Fruit fly (Drosophila melanogaster) whole organism, wandering third instar larva: Measurements from ENCODE around the gene kek4.

ENCODE experiments used
- Abd-B ChIP-seq: fragments of >200 bp; optimal IDR thresholded peaks from 2 replicates; lab custom pipeline; 2017; ENCODE audit warnings: missing biosample characterization, missing genetic modification characterization
- CG32264 ChIP-seq: fragments of 200-800 bp; sonication (Bioruptor generic); optimal IDR thresholded peaks from 2 replicates; lab custom pipeline; 2016; ENCODE audit warnings: missing biosample characterization, missing genetic modification characterization
- CG9705 ChIP-seq: fragments of 200-800 bp; sonication (Bioruptor generic); optimal IDR thresholded peaks from 2 replicates; lab custom pipeline; 2018; ENCODE audit warnings: missing biosample characterization, mild to moderate bottlenecking, missing genetic modification characterization
- CrebA ChIP-seq: fragments of 200-800 bp; sonication (Bioruptor generic); optimal IDR thresholded peaks from 2 replicates; lab custom pipeline; 2016; ENCODE audit warnings: missing biosample characterization, mild to moderate bottlenecking, missing genetic modification characterization, borderline replicate concordance
- Dfd ChIP-seq: fragments of >200 bp; optimal IDR thresholded peaks from 2 replicates; lab custom pipeline; 2017; ENCODE audit warnings: missing biosample characterization, missing genetic modification characterization
- GATAd ChIP-seq: sonication (Bioruptor generic); optimal IDR thresholded peaks from 2 replicates; lab custom pipeline; 2016; ENCODE audit warnings: missing biosample characterization, missing genetic modification characterization
- HLH106 ChIP-seq: fragments of 200-800 bp; optimal IDR thresholded peaks from 3 replicates; lab custom pipeline; 2019; ENCODE audit warnings: missing biosample characterization, mild to moderate bottlenecking, missing genetic modification characterization, moderate library complexity
- Hnf4 ChIP-seq: fragments of 200-800 bp; sonication (Bioruptor generic); optimal IDR thresholded peaks from 2 replicates; lab custom pipeline; 2016; ENCODE audit warnings: missing biosample characterization, mild to moderate bottlenecking, missing genetic modification characterization
- Hr78 ChIP-seq: fragments of >200 bp; optimal IDR thresholded peaks from 2 replicates; lab custom pipeline; 2017; ENCODE audit warnings: missing biosample characterization, missing genetic modification characterization
- Hr83 ChIP-seq: fragments of 200-300 bp; sonication (Bioruptor generic); optimal IDR thresholded peaks from 2 replicates; lab custom pipeline; 2016; ENCODE audit warnings: missing biosample characterization, mild to moderate bottlenecking, missing genetic modification characterization, moderate library complexity; ENCODE audit not compliant: poor library complexity, severe bottlenecking
- Jra ChIP-seq: sonication (Bioruptor generic); optimal IDR thresholded peaks from 2 replicates; lab custom pipeline; 2016; ENCODE audit warnings: missing biosample characterization, missing genetic modification characterization
- Mio ChIP-seq: sonication (Bioruptor generic); optimal IDR thresholded peaks from 2 replicates; lab custom pipeline; 2016; ENCODE audit warnings: missing biosample characterization, missing genetic modification characterization
- Myc ChIP-seq: fragments of >200 bp; optimal IDR thresholded peaks from 2 replicates; lab custom pipeline; 2017
- N ChIP-seq: fragments of >200 bp; optimal IDR thresholded peaks from 2 replicates; lab custom pipeline; 2018; ENCODE audit warnings: missing biosample characterization, missing external identifiers, missing genetic modification characterization
- OdsH ChIP-seq: fragments of 200-800 bp; sonication (Bioruptor generic); optimal IDR thresholded peaks from 2 replicates; lab custom pipeline; 2016; ENCODE audit warnings: missing biosample characterization, mild to moderate bottlenecking, missing genetic modification characterization
- Rel ChIP-seq, 2 experiments: fragments of 200-800 bp; sonication (Bioruptor generic) in 1 of 2; optimal IDR thresholded peaks; 2 replicates in 1 of 2; 3 replicates in 1 of 2; lab custom pipeline; 2016 to 2019; ENCODE audit warnings: mild to moderate bottlenecking in 2 of 2, missing biosample characterization in 2 of 2, missing genetic modification characterization in 2 of 2, moderate library complexity in 1 of 2
- Sp1 ChIP-seq: fragments of 200-800 bp; sonication (Bioruptor generic); optimal IDR thresholded peaks from 3 replicates; lab custom pipeline; 2019; ENCODE audit warnings: missing biosample characterization, mild to moderate bottlenecking, missing genetic modification characterization, moderate library complexity
- Vsx2 ChIP-seq: fragments of 200-300, 225-300 bp; sonication (Bioruptor generic); optimal IDR thresholded peaks from 2 replicates; lab custom pipeline; 2018; ENCODE audit warnings: missing biosample characterization, missing genetic modification characterization; ENCODE audit not compliant: partially characterized antibody
- br ChIP-seq: fragments of 200-800 bp; sonication (Bioruptor generic); optimal IDR thresholded peaks from 2 replicates; lab custom pipeline; 2016; ENCODE audit warnings: missing biosample characterization, missing genetic modification characterization
- brk ChIP-seq: fragments of 200-800 bp; sonication (Bioruptor generic); optimal IDR thresholded peaks from 2 replicates; lab custom pipeline; 2016; ENCODE audit warnings: missing biosample characterization, mild to moderate bottlenecking, missing genetic modification characterization
- dl ChIP-seq, 2 experiments: fragments of 175-275, 200-275 bp in 1 of 2; fragments of 200-275 bp in 1 of 2; sonication (Bioruptor generic); optimal IDR thresholded peaks; lab custom pipeline; 2018; ENCODE audit warnings: mild to moderate bottlenecking in 2 of 2, missing biosample characterization in 2 of 2, missing genetic modification characterization in 2 of 2, moderate library complexity in 2 of 2; ENCODE audit not compliant: partially characterized antibody in 2 of 2, insufficient read depth in 1 of 2
- dmrt93B ChIP-seq: fragments of 200-800 bp; sonication (Bioruptor generic); optimal IDR thresholded peaks from 2 replicates; lab custom pipeline; 2018; ENCODE audit warnings: missing biosample characterization, mild to moderate bottlenecking, missing genetic modification characterization
- dsf ChIP-seq: sonication (Bioruptor generic); optimal IDR thresholded peaks from 2 replicates; lab custom pipeline; 2016; ENCODE audit warnings: missing biosample characterization, missing genetic modification characterization, borderline replicate concordance
- ey ChIP-seq: fragments of 200-800 bp; sonication (Bioruptor generic); optimal IDR thresholded peaks from 2 replicates; lab custom pipeline; 2016; ENCODE audit warnings: missing biosample characterization, missing genetic modification characterization
- foxo ChIP-seq, 2 experiments: fragments of 200-800 bp; sonication (Bioruptor generic); optimal IDR thresholded peaks; 2 replicates in 1 of 2; 3 replicates in 1 of 2; lab custom pipeline; 2016 to 2017; ENCODE audit warnings: missing biosample characterization in 2 of 2, missing genetic modification characterization in 2 of 2
- fru ChIP-seq: fragments of 200-800 bp; sonication (Bioruptor generic); optimal IDR thresholded peaks from 3 replicates; lab custom pipeline; 2016; ENCODE audit warnings: missing biosample characterization, mild to moderate bottlenecking, missing genetic modification characterization
- h ChIP-seq: fragments of 200-800 bp; sonication (Bioruptor generic); optimal IDR thresholded peaks from 3 replicates; lab custom pipeline; 2016; ENCODE audit warnings: missing biosample characterization, mild to moderate bottlenecking, missing genetic modification characterization
- jim ChIP-seq: fragments of 175-275, 200-325 bp; sonication (Bioruptor generic); optimal IDR thresholded peaks from 2 replicates; lab custom pipeline; 2016; ENCODE audit warnings: missing biosample characterization, mild to moderate bottlenecking, missing genetic modification characterization
- lola ChIP-seq: fragments of >200 bp; optimal IDR thresholded peaks from 2 replicates; lab custom pipeline; 2017; ENCODE audit warnings: missing biosample characterization, missing genetic modification characterization
- pan ChIP-seq: fragments of >200 bp; optimal IDR thresholded peaks from 2 replicates; lab custom pipeline; 2017
- psq ChIP-seq: fragments of 200-800 bp; sonication (Bioruptor generic); optimal IDR thresholded peaks from 3 replicates; lab custom pipeline; 2017; ENCODE audit warnings: missing biosample characterization, mild to moderate bottlenecking, missing genetic modification characterization, moderate library complexity
- rgr ChIP-seq: fragments of 200-800 bp; sonication (Bioruptor generic); optimal IDR thresholded peaks from 3 replicates; lab custom pipeline; 2016; ENCODE audit warnings: missing biosample characterization, mild to moderate bottlenecking, missing genetic modification characterization
- sage ChIP-seq: fragments of 200-800 bp; sonication (Bioruptor generic); optimal IDR thresholded peaks from 2 replicates; lab custom pipeline; 2016; ENCODE audit warnings: missing biosample characterization, mild to moderate bottlenecking, missing genetic modification characterization
- sv ChIP-seq: fragments of 200-800 bp; sonication (Bioruptor generic); optimal IDR thresholded peaks from 3 replicates; lab custom pipeline; 2016; ENCODE audit warnings: missing biosample characterization, missing genetic modification characterization
- usp ChIP-seq: fragments of >200 bp; optimal IDR thresholded peaks from 2 replicates; lab custom pipeline; 2017; ENCODE audit warnings: missing biosample characterization, missing genetic modification characterization
- woc ChIP-seq: sonication (Bioruptor generic); optimal IDR thresholded peaks from 2 replicates; lab custom pipeline; 2016; ENCODE audit warnings: missing biosample characterization, mild to moderate bottlenecking, missing genetic modification characterization

The kek4 gene

DNA sequence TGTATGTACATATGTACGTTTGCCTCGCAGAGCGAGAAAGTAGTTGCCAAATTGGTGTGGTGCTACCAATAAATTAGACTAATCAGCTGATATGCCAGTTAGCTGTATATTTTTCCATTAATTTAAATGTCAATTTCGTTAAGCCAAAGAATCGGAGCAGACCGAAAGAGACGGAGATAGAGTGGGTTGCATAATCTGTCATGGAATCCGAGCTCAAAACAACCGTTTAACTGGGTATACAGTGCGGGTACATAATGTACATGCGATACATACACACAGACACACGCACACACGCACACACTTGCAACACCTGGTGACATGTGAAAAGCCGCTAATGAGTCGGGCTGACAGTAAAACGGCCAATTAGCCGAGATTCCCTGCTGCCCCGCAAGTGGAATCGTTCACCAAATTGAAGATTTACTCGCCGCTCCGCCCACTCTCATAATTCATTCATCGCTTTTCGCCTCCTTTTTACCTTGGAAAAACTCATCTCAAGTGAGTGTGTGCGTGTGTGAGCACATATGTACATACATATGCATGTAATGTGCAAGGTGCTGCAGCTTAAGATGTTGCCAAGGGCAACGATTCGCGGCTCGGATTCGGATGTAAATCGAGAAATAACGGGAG lies 24.0 kb downstream of the kek4 start:
- TF ChIP-seq Dfd (GFP tag; lab: Kevin White, UChicago) (no peak), dsf (no peak), N (GFP tag; lab: Kevin White, UChicago) (no peak)

DNA sequence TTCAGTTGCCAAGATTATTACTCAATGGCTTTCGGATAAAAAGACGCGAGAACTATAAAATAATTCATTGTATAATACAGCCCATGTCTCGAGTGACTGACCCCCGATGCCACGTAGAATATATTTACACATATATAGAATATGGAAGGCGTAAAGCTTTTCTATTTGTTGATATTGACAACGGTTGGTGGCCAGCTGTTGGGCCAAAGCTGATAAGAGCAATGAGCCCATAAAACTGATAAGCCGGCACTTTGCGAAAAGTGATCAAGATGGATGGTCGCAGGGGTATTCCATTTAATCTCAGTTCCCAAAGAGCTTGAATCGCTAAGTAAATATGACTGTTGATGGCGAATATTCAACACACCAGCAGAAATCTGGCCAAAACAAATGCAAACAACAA lies 24.6 kb downstream of the kek4 start:
- TF ChIP-seq foxo (GFP tag; optimal IDR thresholded peaks at IDR 0.05; lab: Kevin White, UChicago) (peak in 1 of 2 experiments; percentile 12), sage (GFP tag; lab: Kevin White, UChicago) (no peak), h (GFP tag; lab: Kevin White, UChicago) (peak; percentile 43), CG32264 (GFP tag; lab: Kevin White, UChicago) (no peak), Dfd (GFP tag; lab: Kevin White, UChicago) (no peak), Vsx2 (GFP tag; lab: Kevin White, UChicago) (no peak), dmrt93B (GFP tag; lab: Kevin White, UChicago) (no peak), Myc (lab: Kevin White, UChicago) (no peak), usp (GFP tag; lab: Kevin White, UChicago) (no peak), br (peak; percentile 11), lola (no peak), sv (GFP tag; lab: Kevin White, UChicago) (no peak), pan (lab: Kevin White, UChicago) (no peak), ey (GFP tag; lab: Kevin White, UChicago) (no peak), CrebA (GFP tag; lab: Kevin White, UChicago) (no peak), OdsH (no peak), GATAd (GFP tag; lab: Kevin White, UChicago) (no peak), dl (GFP tag; optimal IDR thresholded peaks at IDR 0.05; lab: Kevin White, UChicago; ENCODE audit: insufficient read depth in 1 of 2, partially characterized antibody in 2 of 2) (no peak), CG9705 (no peak), brk (GFP tag; lab: Kevin White, UChicago) (no peak), Hr83 (GFP tag; lab: Kevin White, UChicago) (no peak), Rel (GFP tag; optimal IDR thresholded peaks at IDR 0.05; lab: Kevin White, UChicago) (no peak), Rel (tag; optimal IDR thresholded peaks at IDR 0.05; lab: Kevin White, UChicago) (peak; percentile 85), Hr78 (GFP tag; lab: Kevin White, UChicago) (no peak), Abd-B (GFP tag; lab: Kevin White, UChicago) (no peak), Sp1 (GFP tag; lab: Kevin White, UChicago) (peak; percentile 49), rgr (peak; percentile 1), woc (GFP tag; lab: Kevin White, UChicago) (no peak), Jra (no peak), fru (GFP tag; lab: Kevin White, UChicago) (peak; percentile 56), Mio (GFP tag; lab: Kevin White, UChicago) (no peak)

DNA sequence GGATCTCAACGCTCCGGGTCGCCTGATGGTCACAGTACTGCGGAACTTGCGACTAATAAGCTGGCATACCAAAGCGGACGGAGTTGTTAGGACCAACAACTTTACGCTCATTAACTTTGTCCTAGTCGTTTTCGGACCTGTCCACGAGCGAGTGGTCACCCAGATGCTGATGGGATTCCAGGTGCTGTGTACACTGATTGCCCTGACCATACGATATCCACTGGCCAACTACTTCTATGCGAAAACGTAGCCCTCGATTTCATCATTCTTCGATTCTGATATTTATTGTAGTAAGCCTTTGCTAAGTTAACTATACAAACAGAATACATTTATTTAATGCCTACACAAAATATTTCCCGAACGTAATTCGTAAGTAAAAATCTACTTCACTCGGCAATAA lies 32.0 kb downstream of the kek4 start, which contains the start of gene Rsph1:
TSS of gene Rsph1 (plus strand) at position 301 of the 400 bp plus-strand sequence.
- TF ChIP-seq CG32264 (GFP tag; lab: Kevin White, UChicago) (no peak), Myc (lab: Kevin White, UChicago) (no peak), sv (GFP tag; lab: Kevin White, UChicago) (no peak), woc (GFP tag; lab: Kevin White, UChicago) (no peak), Abd-B (GFP tag; lab: Kevin White, UChicago) (no peak), jim (GFP tag; lab: Kevin White, UChicago) (no peak), foxo (GFP tag; optimal IDR thresholded peaks at IDR 0.05; lab: Kevin White, UChicago) (no peak), Hnf4 (GFP tag; lab: Kevin White, UChicago) (no peak), HLH106 (tag; lab: Kevin White, UChicago) (no peak), Rel (GFP tag; optimal IDR thresholded peaks at IDR 0.05; lab: Kevin White, UChicago) (no peak), Rel (tag; optimal IDR thresholded peaks at IDR 0.05; lab: Kevin White, UChicago) (no peak), psq (GFP tag; lab: Kevin White, UChicago) (no peak), usp (GFP tag; lab: Kevin White, UChicago) (no peak), ey (GFP tag; lab: Kevin White, UChicago) (no peak)
